Fruit fly (Drosophila melanogaster): Measurements from ENCODE around the gene CG18545.
"Not testable (repeated sequence)": the region's sequence is repeated elsewhere in the genome, so short reads cannot be mapped to it uniquely, and the experiment has no call there.

Gene CG18545

dm6 chr3R:10340649-10341048, at the start of gene CG18545:
Gene CG18545 (plus strand): TSS chr3R:10340949.
- TF ChIP-seq noc (tag; optimal IDR thresholded peaks at IDR 0.05): not testable (repeated sequence)

dm6 chr3R:10311076-10311744, 29.5 kb upstream of the CG18545 start, which contains the start of gene CG6293:
Gene CG6293 (minus strand): TSS chr3R:10311613.
- TF ChIP-seq noc (tag; optimal IDR thresholded peaks at IDR 0.05): no peak

dm6 chr3R:10311745-10312088, 29.0 kb upstream of the CG18545 start:
- no peak for TF ChIP-seq noc (tag; optimal IDR thresholded peaks at IDR 0.05)

dm6 chr3R:10330734-10331642, 9.8 kb upstream of the CG18545 start, which contains the start of the genes Bruce and CG12818:
Gene Bruce (minus strand): TSS chr3R:10331353.
Gene CG12818 (plus strand): TSS chr3R:10331581.
- no peak for TF ChIP-seq noc (tag; optimal IDR thresholded peaks at IDR 0.05)

dm6 chr3R:10332823-10333263, 7.9 kb upstream of the CG18545 start, which contains the start of gene sle:
Gene sle (plus strand): TSS chr3R:10333115.
- TF ChIP-seq noc (tag; optimal IDR thresholded peaks at IDR 0.05): no peak

- not testable (repeated sequence) for TF ChIP-seq noc (tag; optimal IDR thresholded peaks at IDR 0.05)
Measured at dm6 chr3R:10338042-10338441, 2.7 kb upstream of the CG18545 start, which contains the start of gene CG12592. Gene CG12592 (plus strand): TSS chr3R:10338342.

- not testable (repeated sequence) for TF ChIP-seq noc (tag; optimal IDR thresholded peaks at IDR 0.05)
Measured at dm6 chr3R:10348461-10348860, 7.7 kb downstream of the CG18545 start, which contains the start of gene CG31406. Gene CG31406 (plus strand): TSS chr3R:10348761.

dm6 chr3R:10349987-10350386, 9.2 kb downstream of the CG18545 start, which contains the start of gene jumu:
Gene jumu (plus strand): TSS chr3R:10350182.
- no peak for TF ChIP-seq noc (tag; optimal IDR thresholded peaks at IDR 0.05)

- peak; percentile 84 for TF ChIP-seq noc (tag; optimal IDR thresholded peaks at IDR 0.05)
Measured at dm6 chr3R:10350741-10351629, 10.2 kb downstream of the CG18545 start.

- no peak for TF ChIP-seq noc (tag; optimal IDR thresholded peaks at IDR 0.05)
Measured at dm6 chr3R:10351960-10352458, 11.3 kb downstream of the CG18545 start.

dm6 chr3R:10352844-10353243, 12.1 kb downstream of the CG18545 start:
- no peak for TF ChIP-seq noc (tag; optimal IDR thresholded peaks at IDR 0.05)

- TF ChIP-seq noc (tag; optimal IDR thresholded peaks at IDR 0.05): no peak
Measured at dm6 chr3R:10353932-10354703, 13.4 kb downstream of the CG18545 start.

dm6 chr3R:10355840-10356562, 15.3 kb downstream of the CG18545 start:
- TF ChIP-seq noc (tag; optimal IDR thresholded peaks at IDR 0.05): no peak
